Fruit fly (Drosophila melanogaster) whole organism, prepupa: ENCODE measurements around the gene CG43116.

Experiments
- Blimp-1 ChIP-seq: fragments of 200-800 bp; sonication (Bioruptor generic); optimal IDR thresholded peaks from 3 replicates; lab custom pipeline; 2017; ENCODE audit warnings: missing biosample characterization, missing genetic modification characterization, mild to moderate bottlenecking, moderate library complexity, missing genetic modification reagents
- CG10631 ChIP-seq: fragments of 200-800 bp; sonication (Bioruptor generic); optimal IDR thresholded peaks from 2 replicates; lab custom pipeline; 2016; ENCODE audit warnings: missing biosample characterization, missing genetic modification characterization
- CG10669 ChIP-seq: fragments of 200-800 bp; sonication (Bioruptor generic); optimal IDR thresholded peaks from 3 replicates; lab custom pipeline; 2018; ENCODE audit warnings: missing biosample characterization, mild to moderate bottlenecking, missing genetic modification characterization, moderate library complexity
- CG11294 ChIP-seq: fragments of 200-800 bp; sonication (Bioruptor generic); IDR thresholded peaks from 2 replicates; pipeline ENCODE4 v1.3.6; 2022; ENCODE audit warnings: missing biosample characterization, missing genetic modification characterization
- CG11762 ChIP-seq: fragments of 200-800 bp; sonication (Bioruptor generic); optimal IDR thresholded peaks from 3 replicates; lab custom pipeline; 2016; ENCODE audit warnings: missing biosample characterization, missing genetic modification characterization; ENCODE audit not compliant: insufficient read depth
- CG15336 ChIP-seq: fragments of 200-800 bp; sonication (Bioruptor generic); IDR thresholded peaks from 2 replicates; pipeline ENCODE4 v1.3.6; 2022; ENCODE audit warnings: missing biosample characterization, missing genetic modification characterization
- CG1621 ChIP-seq: fragments of 200-800 bp; sonication (Bioruptor generic); optimal IDR thresholded peaks from 3 replicates; lab custom pipeline; 2018; ENCODE audit warnings: missing biosample characterization, mild to moderate bottlenecking, missing genetic modification characterization
- CG16779 ChIP-seq: fragments of 200-800 bp; sonication (Bioruptor generic); optimal IDR thresholded peaks from 3 replicates; lab custom pipeline; 2017; ENCODE audit warnings: missing biosample characterization, mild to moderate bottlenecking, missing genetic modification characterization
- CG3032 ChIP-seq: fragments of 200-800 bp; optimal IDR thresholded peaks from 2 replicates; lab custom pipeline; 2019; ENCODE audit warnings: missing biosample characterization, mild to moderate bottlenecking, missing genetic modification characterization, moderate library complexity
- CG31627 ChIP-seq: fragments of 200-800 bp; sonication (Bioruptor generic); optimal IDR thresholded peaks from 3 replicates; lab custom pipeline; 2016; ENCODE audit warnings: missing biosample characterization, missing genetic modification characterization
- CG34406 ChIP-seq: fragments of 200-800 bp; sonication (Bioruptor generic); optimal IDR thresholded peaks from 3 replicates; lab custom pipeline; 2016; ENCODE audit warnings: missing biosample characterization, missing genetic modification characterization
- CG3919 ChIP-seq: fragments of 200-800 bp; sonication (Bioruptor generic); optimal IDR thresholded peaks from 3 replicates; lab custom pipeline; 2016; ENCODE audit warnings: missing biosample characterization, missing genetic modification characterization
- CG4318 ChIP-seq: fragments of 200-800 bp; sonication (Bioruptor generic); optimal IDR thresholded peaks from 3 replicates; lab custom pipeline; 2017; ENCODE audit warnings: missing biosample characterization, mild to moderate bottlenecking, missing genetic modification characterization
- CG6163 ChIP-seq: fragments of 200-800 bp; sonication (Bioruptor generic); IDR thresholded peaks from 3 replicates; pipeline ENCODE4 v1.3.6; 2022; ENCODE audit warnings: missing biosample characterization, missing genetic modification characterization
- CG6276 ChIP-seq: fragments of 200-800 bp; sonication (Bioruptor generic); optimal IDR thresholded peaks from 2 replicates; lab custom pipeline; 2017; ENCODE audit warnings: missing biosample characterization, mild to moderate bottlenecking, missing genetic modification characterization
- CG6792 ChIP-seq: fragments of 200-800 bp; sonication (Bioruptor generic); optimal IDR thresholded peaks from 3 replicates; lab custom pipeline; 2016; ENCODE audit warnings: missing biosample characterization, missing genetic modification characterization
- CG6808 ChIP-seq: fragments of 200-800 bp; sonication (Bioruptor generic); optimal IDR thresholded peaks from 3 replicates; lab custom pipeline; 2017; ENCODE audit warnings: missing biosample characterization, missing genetic modification characterization, mild to moderate bottlenecking, moderate library complexity, missing genetic modification reagents
- CG6854 ChIP-seq: fragments of 200-800 bp; sonication (Bioruptor generic); optimal IDR thresholded peaks from 2 replicates; lab custom pipeline; 2017; ENCODE audit warnings: missing biosample characterization, mild to moderate bottlenecking, missing genetic modification characterization
- CG7368 ChIP-seq: fragments of 200-800 bp; sonication (Bioruptor generic); optimal IDR thresholded peaks from 3 replicates; lab custom pipeline; 2016; ENCODE audit warnings: missing biosample characterization, missing genetic modification characterization
- CG8319 ChIP-seq: fragments of 200-800 bp; sonication (Bioruptor generic); optimal IDR thresholded peaks from 3 replicates; lab custom pipeline; 2016; ENCODE audit warnings: missing biosample characterization, missing genetic modification characterization
- CG9139 ChIP-seq: fragments of 200-800 bp; sonication (Bioruptor generic); optimal IDR thresholded peaks from 3 replicates; lab custom pipeline; 2017; ENCODE audit warnings: missing biosample characterization, mild to moderate bottlenecking, missing genetic modification characterization
- Eip75B ChIP-seq: fragments of 200-800 bp; sonication (Bioruptor generic); optimal IDR thresholded peaks from 3 replicates; lab custom pipeline; 2016; ENCODE audit warnings: missing biosample characterization, missing genetic modification characterization
- Eip78C ChIP-seq: fragments of 200-800 bp; sonication (Bioruptor generic); peaks from one replicate; lab custom pipeline; 2016; ENCODE audit warnings: missing biosample characterization, missing genetic modification characterization
- Eip93F ChIP-seq: fragments of 200-800 bp; sonication (Bioruptor generic); optimal IDR thresholded peaks from 2 replicates; lab custom pipeline; 2016; ENCODE audit warnings: missing biosample characterization, mild to moderate bottlenecking, missing genetic modification characterization
- Ets21C ChIP-seq: fragments of 200-800 bp; sonication (Bioruptor generic); optimal IDR thresholded peaks from 3 replicates; lab custom pipeline; 2016; ENCODE audit warnings: missing biosample characterization, missing genetic modification characterization
- Hr38 ChIP-seq: sonication (Bioruptor generic); optimal IDR thresholded peaks from 2 replicates; lab custom pipeline; 2016; ENCODE audit warnings: missing biosample characterization, missing genetic modification characterization
- Hr39 ChIP-seq: fragments of 200-800 bp; sonication (Bioruptor generic); optimal IDR thresholded peaks from 2 replicates; lab custom pipeline; 2016; ENCODE audit warnings: missing biosample characterization, missing genetic modification characterization
- Hr4 ChIP-seq: fragments of 200-800 bp; sonication (Bioruptor generic); optimal IDR thresholded peaks from 3 replicates; lab custom pipeline; 2016; ENCODE audit warnings: missing biosample characterization, missing genetic modification characterization
- Lpt ChIP-seq: fragments of 200-800 bp; sonication (Bioruptor generic); optimal IDR thresholded peaks from 3 replicates; lab custom pipeline; 2016; ENCODE audit warnings: missing biosample characterization, missing genetic modification characterization
- OdsH ChIP-seq: fragments of 200-800 bp; sonication (Bioruptor generic); optimal IDR thresholded peaks from 3 replicates; lab custom pipeline; 2016; ENCODE audit warnings: missing biosample characterization, missing genetic modification characterization
- Smox ChIP-seq: fragments of 200-800 bp; sonication (Bioruptor generic); optimal IDR thresholded peaks from 3 replicates; lab custom pipeline; 2016; ENCODE audit warnings: missing biosample characterization, missing genetic modification characterization
- Sox102F ChIP-seq: fragments of 200-800 bp; sonication (Bioruptor generic); optimal IDR thresholded peaks from 2 replicates; lab custom pipeline; 2016; ENCODE audit warnings: missing biosample characterization, mild to moderate bottlenecking, missing genetic modification characterization
- Sox14 ChIP-seq: fragments of 200-800 bp; sonication (Bioruptor generic); optimal IDR thresholded peaks from 3 replicates; lab custom pipeline; 2016; ENCODE audit warnings: missing biosample characterization, missing genetic modification characterization
- Sox15 ChIP-seq: fragments of 200-800 bp; sonication (Bioruptor generic); optimal IDR thresholded peaks from 3 replicates; lab custom pipeline; 2016; ENCODE audit warnings: missing biosample characterization, missing genetic modification characterization
- achi ChIP-seq: fragments of 200-800 bp; sonication (Bioruptor generic); optimal IDR thresholded peaks from 3 replicates; lab custom pipeline; 2016; ENCODE audit warnings: missing biosample characterization, missing genetic modification characterization
- acj6 ChIP-seq: fragments of 200-800 bp; sonication (Bioruptor generic); optimal IDR thresholded peaks from 3 replicates; lab custom pipeline; 2016; ENCODE audit warnings: missing biosample characterization, missing genetic modification characterization
- dac ChIP-seq: fragments of 200-800 bp; sonication (Bioruptor generic); optimal IDR thresholded peaks from 2 replicates; lab custom pipeline; 2017; ENCODE audit warnings: missing biosample characterization, mild to moderate bottlenecking, missing genetic modification characterization
- dsx ChIP-seq: fragments of 200-800 bp; optimal IDR thresholded peaks from 3 replicates; lab custom pipeline; 2019; ENCODE audit warnings: missing biosample characterization, mild to moderate bottlenecking, missing genetic modification characterization, moderate library complexity; ENCODE audit not compliant: poor library complexity, severe bottlenecking
- eg ChIP-seq: fragments of 200-800 bp; sonication (Bioruptor generic); IDR thresholded peaks from 3 replicates; pipeline ENCODE4 v1.3.6; 2022; ENCODE audit warnings: missing biosample characterization, missing genetic modification characterization
- esn ChIP-seq: fragments of 200-800 bp; sonication (Bioruptor generic); optimal IDR thresholded peaks from 2 replicates; lab custom pipeline; 2016; ENCODE audit warnings: missing biosample characterization, mild to moderate bottlenecking, missing genetic modification characterization, moderate library complexity
- fd59A ChIP-seq: fragments of 200-800 bp; sonication (Bioruptor generic); optimal IDR thresholded peaks from 2 replicates; lab custom pipeline; 2017; ENCODE audit warnings: missing biosample characterization, mild to moderate bottlenecking, missing genetic modification characterization, missing genetic modification reagents
- net ChIP-seq: fragments of 200-800 bp; sonication (Bioruptor generic); optimal IDR thresholded peaks from 3 replicates; lab custom pipeline; 2016; ENCODE audit warnings: missing biosample characterization, missing genetic modification characterization
- spab ChIP-seq: fragments of 200-800 bp; sonication (Bioruptor generic); optimal IDR thresholded peaks from 2 replicates; lab custom pipeline; 2017; ENCODE audit warnings: missing biosample characterization, mild to moderate bottlenecking, missing genetic modification characterization, missing genetic modification reagents
- ss ChIP-seq, 2 experiments: fragments of 200-800 bp; sonication (Bioruptor generic); optimal IDR thresholded peaks; 2 replicates in 1 of 2; 3 replicates in 1 of 2; lab custom pipeline; 2017 to 2018; ENCODE audit warnings: mild to moderate bottlenecking in 2 of 2, missing biosample characterization in 2 of 2, missing genetic modification characterization in 2 of 2, moderate library complexity in 1 of 2
- vri ChIP-seq: fragments of 200-800 bp; sonication (Bioruptor generic); optimal IDR thresholded peaks from 3 replicates; lab custom pipeline; 2016; ENCODE audit warnings: missing biosample characterization, mild to moderate bottlenecking, missing genetic modification characterization

Gene CG43116

dm6 chr3R:25996197-25997005, at the start of gene CG43116 (continued):
- TF ChIP-seq Eip75B (GFP tag; lab: Kevin White, UChicago) (peak; percentile 97), Lpt (GFP tag; lab: Kevin White, UChicago) (peak; percentile 80), CG10631 (GFP tag; lab: Kevin White, UChicago) (peak; percentile 96), CG6854 (GFP tag; lab: Kevin White, UChicago) (peak; percentile 82), CG6808 (GFP tag; lab: Kevin White, UChicago) (peak; percentile 95), Hr39 (GFP tag; lab: Kevin White, UChicago) (peak; percentile 87), dsx (peak; percentile 96), CG6792 (peak; percentile 96), fd59A (GFP tag; lab: Kevin White, UChicago) (peak; percentile 94)

- TF ChIP-seq CG6808 (GFP tag; lab: Kevin White, UChicago): peak; percentile 91
- TF ChIP-seq Hr4 (GFP tag; lab: Kevin White, UChicago): peak; percentile 98
- TF ChIP-seq Sox15 (GFP tag; lab: Kevin White, UChicago): peak; percentile 97
- TF ChIP-seq net (GFP tag; lab: Kevin White, UChicago): peak; percentile 98
- TF ChIP-seq CG1621 (tag; lab: Kevin White, UChicago): peak; percentile 96
- peak; percentile 96 for TF ChIP-seq CG6792
- TF ChIP-seq dac: peak; percentile 95
- TF ChIP-seq CG8319: peak; percentile 98
- TF ChIP-seq acj6 (GFP tag; lab: Kevin White, UChicago): peak; percentile 98
- TF ChIP-seq eg: peak; percentile 99
- TF ChIP-seq CG3919 (GFP tag; lab: Kevin White, UChicago): peak; percentile 98
- peak; percentile 97 for TF ChIP-seq CG11762 (GFP tag; lab: Kevin White, UChicago)
- peak; percentile 97 for TF ChIP-seq CG34406 (GFP tag; lab: Kevin White, UChicago)
- peak; percentile 99 for TF ChIP-seq CG6163 (GFP tag; lab: Robert Waterston, UW)
- TF ChIP-seq dsx: peak; percentile 89
- TF ChIP-seq esn (GFP tag; lab: Kevin White, UChicago): peak; percentile 98
- TF ChIP-seq OdsH: peak; percentile 99
- TF ChIP-seq Sox102F: peak; percentile 98
- peak; percentile 97 for TF ChIP-seq achi (GFP tag; lab: Kevin White, UChicago)
- TF ChIP-seq CG15336 (GFP tag; lab: Robert Waterston, UW): peak; percentile 97
- peak; percentile 94 for TF ChIP-seq CG6276 (GFP tag; lab: Kevin White, UChicago)
- peak; percentile 71 for TF ChIP-seq CG9139 (GFP tag; lab: Kevin White, UChicago)
- peak; percentile 98 for TF ChIP-seq Sox14
- TF ChIP-seq CG31627 (GFP tag; lab: Kevin White, UChicago): peak; percentile 99
- peak; percentile 93 for TF ChIP-seq Hr38 (GFP tag; lab: Kevin White, UChicago)
- TF ChIP-seq CG6854 (GFP tag; lab: Kevin White, UChicago): peak; percentile 70
- TF ChIP-seq Smox: peak; percentile 97
- TF ChIP-seq fd59A (GFP tag; lab: Kevin White, UChicago): peak; percentile 93
- TF ChIP-seq Blimp-1 (GFP tag; lab: Kevin White, UChicago): peak; percentile 80
- peak; percentile 96 for TF ChIP-seq Ets21C (GFP tag; lab: Kevin White, UChicago)
- peak; percentile 99 for TF ChIP-seq Hr39 (GFP tag; lab: Kevin White, UChicago)
- TF ChIP-seq Eip93F (GFP tag; lab: Kevin White, UChicago): peak; percentile 92
- peak; percentile 95 for TF ChIP-seq vri (GFP tag; lab: Kevin White, UChicago)
- TF ChIP-seq ss (GFP tag; optimal IDR thresholded peaks at IDR 0.05; lab: Kevin White, UChicago): peak; percentile 83 to 91
- TF ChIP-seq spab (GFP tag; lab: Kevin White, UChicago): peak; percentile 92
- peak; percentile 98 for TF ChIP-seq Eip75B (GFP tag; lab: Kevin White, UChicago)
- TF ChIP-seq CG4318 (GFP tag; lab: Kevin White, UChicago): peak; percentile 97
- TF ChIP-seq CG10669: peak; percentile 97
- TF ChIP-seq CG7368 (GFP tag; lab: Kevin White, UChicago): peak; percentile 98
- peak; percentile 99 for TF ChIP-seq Eip78C (GFP tag; lab: Kevin White, UChicago)
- peak; percentile 89 for TF ChIP-seq CG16779 (tag; lab: Kevin White, UChicago)
- TF ChIP-seq CG3032 (tag; lab: Kevin White, UChicago): peak; percentile 94
- TF ChIP-seq CG11294 (GFP tag; lab: Robert Waterston, UW): peak; percentile 97
These were observed 45.5 kb upstream of the CG43116 start for dm6 chr3R:26042131-26042885.
